Fruit fly (Drosophila melanogaster): Measurements from ENCODE around the gene CG44303.

CG44303 gene

dm6 chrX:6677826-6678489 lies 9.3 kb downstream of the CG44303 start, which contains the start of gene Fum1 (continued):
- TF ChIP-seq CG11762 (GFP tag; optimal IDR thresholded peaks at IDR 0.05; ENCODE audit: insufficient read depth) (no peak), CG11902 (GFP tag; optimal IDR thresholded peaks at IDR 0.05) (no peak), CG6792 (GFP tag; optimal IDR thresholded peaks at IDR 0.05) (no peak), net (GFP tag; optimal IDR thresholded peaks at IDR 0.05) (no peak), Eip75B (GFP tag; optimal IDR thresholded peaks at IDR 0.05) (no peak), CG8319 (GFP tag; optimal IDR thresholded peaks at IDR 0.05) (no peak), CG6808 (GFP tag; optimal IDR thresholded peaks at IDR 0.05) (no peak), dsx (GFP tag; optimal IDR thresholded peaks at IDR 0.05; ENCODE audit: poor library complexity, severe bottlenecking) (no peak), Blimp-1 (GFP tag; optimal IDR thresholded peaks at IDR 0.05) (no peak), Ets96B (tag; optimal IDR thresholded peaks at IDR 0.05) (no peak), CG4318 (GFP tag; optimal IDR thresholded peaks at IDR 0.05) (no peak), esn (GFP tag; optimal IDR thresholded peaks at IDR 0.05) (peak; percentile 38), Sox102F (GFP tag; optimal IDR thresholded peaks at IDR 0.05) (no peak), ss (GFP tag; optimal IDR thresholded peaks at IDR 0.05) (no peak), Gug (GFP tag; IDR thresholded peaks at IDR 0.05) (no peak), OdsH (GFP tag; optimal IDR thresholded peaks at IDR 0.05) (no peak), Eip78C (GFP tag) (no peak), CG8119 (GFP tag; IDR thresholded peaks at IDR 0.05) (no peak), CG3919 (GFP tag; optimal IDR thresholded peaks at IDR 0.05) (no peak)

DNA sequence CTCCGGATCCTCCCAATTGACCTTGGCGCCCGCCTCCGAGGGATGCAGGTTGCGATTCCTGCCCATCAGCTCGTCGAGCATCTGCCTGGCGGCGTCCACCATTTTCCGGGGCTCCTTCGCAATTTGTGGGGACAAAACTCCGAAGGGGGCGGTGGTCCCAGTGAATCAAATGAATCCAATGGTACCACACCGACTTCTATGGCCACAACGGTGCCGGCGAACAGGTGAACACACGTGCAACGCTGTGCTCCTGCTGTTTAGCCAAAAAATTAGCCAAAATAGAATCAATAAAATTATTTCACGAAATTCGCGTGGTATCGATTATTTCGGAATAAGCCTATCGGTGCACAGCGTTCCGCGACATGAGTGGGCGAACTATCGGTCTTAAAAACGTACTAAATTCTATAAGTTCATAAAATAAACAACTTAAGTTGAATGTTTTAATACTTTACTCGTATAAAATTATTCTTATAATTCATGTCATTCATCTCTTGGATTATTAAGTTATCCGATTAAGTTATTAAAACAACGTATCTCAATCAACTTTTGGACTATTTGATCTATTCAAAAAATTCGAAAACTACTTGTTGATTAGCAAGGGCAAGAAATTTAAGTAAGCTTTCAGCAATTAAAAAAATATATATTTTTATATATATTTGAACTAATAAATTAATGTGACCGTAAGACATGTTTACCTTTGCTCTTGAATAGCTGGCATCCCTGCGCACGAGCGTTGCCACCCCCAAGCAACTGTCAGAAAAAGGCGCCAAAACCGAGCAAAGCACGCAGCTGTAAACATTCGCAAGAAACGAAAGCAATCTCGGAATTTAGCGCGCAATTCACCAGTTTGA lies 13.4 kb downstream of the CG44303 start, which contains the start of the genes CG3198 and Mcm6:
CG3198 (minus strand) TSS at position 337 of the 851 bp plus-strand sequence.
Mcm6 (plus strand) TSS at position 751 of the 851 bp plus-strand sequence.
- TF ChIP-seq fkh (GFP tag; optimal IDR thresholded peaks at IDR 0.05) (peak; percentile 76), Met (GFP tag; optimal IDR thresholded peaks at IDR 0.05) (no peak), achi (GFP tag; optimal IDR thresholded peaks at IDR 0.05) (peak; percentile 98)

dm6 chrX:6663976-6664375 lies 23.2 kb downstream of the CG44303 start:
- TF ChIP-seq CG8119 (GFP tag; IDR thresholded peaks at IDR 0.05): no peak
- no peak for TF ChIP-seq CG9139 (GFP tag; optimal IDR thresholded peaks at IDR 0.05)
- no peak for TF ChIP-seq CG7368 (GFP tag; optimal IDR thresholded peaks at IDR 0.05)
- no peak for TF ChIP-seq CG31627 (GFP tag; optimal IDR thresholded peaks at IDR 0.05)
- no peak for TF ChIP-seq Hr38 (GFP tag; optimal IDR thresholded peaks at IDR 0.05)
- TF ChIP-seq Gug (GFP tag; IDR thresholded peaks at IDR 0.05): no peak
- no peak for TF ChIP-seq pdm3 (GFP tag; optimal IDR thresholded peaks at IDR 0.05)
- TF ChIP-seq Sox102F (GFP tag; optimal IDR thresholded peaks at IDR 0.05): no peak
- no peak for TF ChIP-seq CG8319 (GFP tag; optimal IDR thresholded peaks at IDR 0.05)
- TF ChIP-seq OdsH (GFP tag; optimal IDR thresholded peaks at IDR 0.05): no peak
- no peak for TF ChIP-seq Ets21C (GFP tag; optimal IDR thresholded peaks at IDR 0.05)
- TF ChIP-seq CG4318 (GFP tag; optimal IDR thresholded peaks at IDR 0.05): no peak
- no peak for TF ChIP-seq CG11294 (GFP tag; IDR thresholded peaks at IDR 0.05)
- no peak for TF ChIP-seq Blimp-1 (GFP tag; optimal IDR thresholded peaks at IDR 0.05)

- no peak for TF ChIP-seq achi (GFP tag; optimal IDR thresholded peaks at IDR 0.05)
- no peak for TF ChIP-seq CG10631 (GFP tag; optimal IDR thresholded peaks at IDR 0.05)
- TF ChIP-seq Eip78C (GFP tag): peak; percentile 80
- no peak for TF ChIP-seq ss (GFP tag; optimal IDR thresholded peaks at IDR 0.05)
- no peak for TF ChIP-seq topi (GFP tag; optimal IDR thresholded peaks at IDR 0.05)
- TF ChIP-seq acj6 (GFP tag; optimal IDR thresholded peaks at IDR 0.05): no peak
- TF ChIP-seq fd85E (GFP tag; optimal IDR thresholded peaks at IDR 0.05): no peak
- TF ChIP-seq CG11762 (GFP tag; optimal IDR thresholded peaks at IDR 0.05; ENCODE audit: insufficient read depth): no peak
- TF ChIP-seq Gug (GFP tag; IDR thresholded peaks at IDR 0.05): no peak; the same call in 1 of the 2 replicates
- no peak for TF ChIP-seq esn (GFP tag; optimal IDR thresholded peaks at IDR 0.05)
- peak; percentile 64 for TF ChIP-seq CG8119 (GFP tag; IDR thresholded peaks at IDR 0.05)
- TF ChIP-seq CG7368 (GFP tag; optimal IDR thresholded peaks at IDR 0.05): no peak
- no peak for TF ChIP-seq CG1621 (tag; optimal IDR thresholded peaks at IDR 0.05)
- TF ChIP-seq CG11294 (GFP tag; IDR thresholded peaks at IDR 0.05): peak; percentile 18; the same call in 1 of the 2 replicates
- no peak for TF ChIP-seq Smox (GFP tag; optimal IDR thresholded peaks at IDR 0.05)
- no peak for TF ChIP-seq Eip93F (GFP tag; optimal IDR thresholded peaks at IDR 0.05)
- peak; percentile 41; the same call in 1 of the 3 replicates for TF ChIP-seq CG6163 (GFP tag; IDR thresholded peaks at IDR 0.05)
- TF ChIP-seq Sox14 (GFP tag; optimal IDR thresholded peaks at IDR 0.05): no peak
- no peak for TF ChIP-seq dsx (GFP tag; optimal IDR thresholded peaks at IDR 0.05; ENCODE audit: poor library complexity, severe bottlenecking)
- no peak for TF ChIP-seq CG8632 (GFP tag; optimal IDR thresholded peaks at IDR 0.05)
- peak; percentile 30 for TF ChIP-seq CG16779 (tag; optimal IDR thresholded peaks at IDR 0.05)
Measured at dm6 chrX:6662876-6663551, 24.2 kb downstream of the CG44303 start.

All from whole organism, prepupa.